Worm (Caenorhabditis elegans) whole organism, L2 larva: Measurements from ENCODE around the gene zmp-4.
"Not testable (repeated sequence)": the region's sequence is repeated elsewhere in the genome, so short reads cannot be mapped to it uniquely, and the experiment has no call there.

Experiments used
- C34F6.9 ChIP-seq: fragments of 150-350 bp; optimal IDR thresholded peaks from 2 replicates; lab custom pipeline; 2014; ENCODE audit warnings: missing biosample characterization, missing genetic modification characterization
- F13H6.1 ChIP-seq: sonication (generic microtip); optimal IDR thresholded peaks from 2 replicates; lab custom pipeline; 2016; ENCODE audit warnings: missing genetic modification characterization, missing compliant biosample characterization
- R02D3.7 ChIP-seq: fragments of 150-350 bp; optimal IDR thresholded peaks from 2 replicates; lab custom pipeline; 2014; ENCODE audit warnings: missing biosample characterization, missing genetic modification characterization
- alr-1 ChIP-seq: fragments of 150-350 bp; optimal IDR thresholded peaks from 2 replicates; lab custom pipeline; 2014; ENCODE audit warnings: missing biosample characterization, missing genetic modification characterization
- ama-1 ChIP-seq: fragments of 150-350 bp; optimal IDR thresholded peaks from 2 replicates; lab custom pipeline; 2018; ENCODE audit warnings: inconsistent platforms
- blmp-1 ChIP-seq: sonication (generic microtip); optimal IDR thresholded peaks from 2 replicates; lab custom pipeline; 2017; ENCODE audit warnings: missing genetic modification characterization, mild to moderate bottlenecking, missing compliant biosample characterization, antibody characterized with exemption, moderate library complexity; ENCODE audit not compliant: insufficient read depth
- crh-2 ChIP-seq: sonication (generic microtip); optimal IDR thresholded peaks from 2 replicates; lab custom pipeline; 2017; ENCODE audit warnings: missing biosample characterization, missing genetic modification characterization
- dmd-4 ChIP-seq: sonication (generic microtip); optimal IDR thresholded peaks from 2 replicates; lab custom pipeline; 2017; ENCODE audit warnings: missing biosample characterization, missing genetic modification characterization
- egl-27 ChIP-seq: sonication (generic microtip); optimal IDR thresholded peaks from 3 replicates; lab custom pipeline; 2017; ENCODE audit warnings: missing biosample characterization, missing genetic modification reagents, missing genetic modification characterization
- elt-1 ChIP-seq: fragments of 150-350 bp; optimal IDR thresholded peaks from 2 replicates; lab custom pipeline; 2014; ENCODE audit warnings: missing biosample characterization, missing genetic modification characterization
- fos-1 ChIP-seq: fragments of 150-350 bp; optimal IDR thresholded peaks from 2 replicates; lab custom pipeline; 2014; ENCODE audit warnings: missing biosample characterization, missing genetic modification characterization
- gmeb-1 ChIP-seq: fragments of 150-350 bp; optimal IDR thresholded peaks from 2 replicates; lab custom pipeline; 2014; ENCODE audit warnings: missing biosample characterization, missing genetic modification characterization
- lin-13 ChIP-seq: fragments of 150-350 bp; optimal IDR thresholded peaks from 2 replicates; lab custom pipeline; 2014; ENCODE audit warnings: missing biosample characterization, missing genetic modification reagents, missing genetic modification characterization
- lin-39 ChIP-seq: fragments of 150-350 bp; optimal IDR thresholded peaks from 2 replicates; lab custom pipeline; 2014; ENCODE audit warnings: missing biosample characterization, missing genetic modification reagents, missing genetic modification characterization
- lsy-2 ChIP-seq, 2 experiments: fragments of 150-350 bp in 1 of 2; sonication (generic microtip) in 1 of 2; optimal IDR thresholded peaks; 2 replicates each; lab custom pipeline; 2014 to 2017; ENCODE audit warnings: missing biosample characterization in 2 of 2, missing genetic modification characterization in 2 of 2
- mab-5 ChIP-seq: fragments of 150-350 bp; optimal IDR thresholded peaks from 2 replicates; lab custom pipeline; 2014; ENCODE audit warnings: missing biosample characterization, missing genetic modification characterization
- mbf-1 ChIP-seq: sonication (generic microtip); optimal IDR thresholded peaks from 2 replicates; lab custom pipeline; 2017; ENCODE audit warnings: missing biosample characterization, missing genetic modification characterization
- mdl-1 ChIP-seq, 2 experiments: fragments of 150-350 bp in 1 of 2; sonication (generic microtip) in 1 of 2; optimal IDR thresholded peaks; 2 replicates each; lab custom pipeline; 2017; ENCODE audit warnings: missing biosample characterization in 2 of 2, missing genetic modification characterization in 2 of 2
- nhr-11 ChIP-seq: fragments of 150-350 bp; optimal IDR thresholded peaks from 2 replicates; lab custom pipeline; 2014; ENCODE audit warnings: missing biosample characterization, missing genetic modification characterization
- nhr-129 ChIP-seq: fragments of 150-350 bp; optimal IDR thresholded peaks from 2 replicates; lab custom pipeline; 2014; ENCODE audit warnings: missing biosample characterization, missing genetic modification characterization
- nhr-21 ChIP-seq: fragments of 150-350 bp; optimal IDR thresholded peaks from 2 replicates; lab custom pipeline; 2014; ENCODE audit warnings: missing biosample characterization, missing genetic modification characterization
- nhr-23 ChIP-seq: fragments of 150-350 bp; optimal IDR thresholded peaks from 2 replicates; lab custom pipeline; 2014; ENCODE audit warnings: missing biosample characterization, missing genetic modification reagents, missing genetic modification characterization
- nhr-237 ChIP-seq: fragments of 150-350 bp; optimal IDR thresholded peaks from 2 replicates; lab custom pipeline; 2014; ENCODE audit warnings: missing biosample characterization, missing genetic modification characterization
- nhr-6 ChIP-seq: fragments of 150-350 bp; optimal IDR thresholded peaks from 2 replicates; lab custom pipeline; 2014; ENCODE audit warnings: missing biosample characterization, missing genetic modification characterization
- nhr-77 ChIP-seq: fragments of 150-350 bp; optimal IDR thresholded peaks from 2 replicates; lab custom pipeline; 2014; ENCODE audit warnings: missing biosample characterization, missing genetic modification characterization
- peb-1 ChIP-seq: fragments of 150-350 bp; optimal IDR thresholded peaks from 2 replicates; lab custom pipeline; 2014; ENCODE audit warnings: missing biosample characterization, missing genetic modification characterization
- sem-4 ChIP-seq: fragments of 150-350 bp; optimal IDR thresholded peaks from 2 replicates; lab custom pipeline; 2014; ENCODE audit warnings: missing biosample characterization, missing genetic modification reagents, missing genetic modification characterization
- sma-3 ChIP-seq: sonication (generic microtip); optimal IDR thresholded peaks from 2 replicates; lab custom pipeline; 2016; ENCODE audit warnings: missing genetic modification reagents, missing genetic modification characterization, missing compliant biosample characterization
- sma-9 ChIP-seq, 2 experiments: fragments of 150-350 bp in 1 of 2; sonication (generic microtip) in 1 of 2; optimal IDR thresholded peaks; 2 replicates each; lab custom pipeline; 2014 to 2016; ENCODE audit warnings: missing genetic modification characterization in 2 of 2, mild to moderate bottlenecking in 1 of 2, missing biosample characterization in 1 of 2, missing compliant biosample characterization in 1 of 2, missing genetic modification reagents in 1 of 2, moderate library complexity in 1 of 2
- snpc-4 ChIP-seq: fragments of 150-350 bp; optimal IDR thresholded peaks from 2 replicates; lab custom pipeline; 2014; ENCODE audit warnings: missing biosample characterization, missing genetic modification characterization
- unc-39 ChIP-seq: fragments of 150-350 bp; optimal IDR thresholded peaks from 2 replicates; lab custom pipeline; 2014; ENCODE audit warnings: missing biosample characterization, missing genetic modification characterization
- unc-55 ChIP-seq: fragments of 150-350 bp; sonication (generic microtip); optimal IDR thresholded peaks from 3 replicates; lab custom pipeline; 2014; ENCODE audit warnings: missing biosample characterization, missing genetic modification reagents, missing genetic modification characterization
- zag-1 ChIP-seq: fragments of 150-350 bp; optimal IDR thresholded peaks from 2 replicates; lab custom pipeline; 2014; ENCODE audit warnings: missing biosample characterization, missing genetic modification characterization
- ztf-11 ChIP-seq: sonication (generic microtip); optimal IDR thresholded peaks from 2 replicates; lab custom pipeline; 2017; ENCODE audit warnings: missing biosample characterization, missing genetic modification characterization
- ztf-4 ChIP-seq: fragments of 150-350 bp; optimal IDR thresholded peaks from 2 replicates; lab custom pipeline; 2014; ENCODE audit warnings: missing biosample characterization, missing genetic modification characterization

zmp-4 gene

ce11 chrV:14877242-14877819, 44.1 kb downstream of the zmp-4 start:
- TF ChIP-seq ztf-11 (tag; lab: Kevin White, UChicago): no peak
- peak; percentile 26 for TF ChIP-seq blmp-1 (tag; lab: Kevin White, UChicago)
- no peak for TF ChIP-seq nhr-237

ce11 chrV:14876724-14877123, 44.7 kb downstream of the zmp-4 start, which contains the start of gene ZC412.10:
TSS of gene ZC412.10 (minus strand) at chrV:14876824.
- not testable (repeated sequence) for TF ChIP-seq alr-1 (tag; lab: Kevin White, UChicago); mdl-1 (tag; optimal IDR thresholded peaks at IDR 0.05; lab: Kevin White, UChicago); nhr-77 (tag; lab: Kevin White, UChicago)

DNA sequence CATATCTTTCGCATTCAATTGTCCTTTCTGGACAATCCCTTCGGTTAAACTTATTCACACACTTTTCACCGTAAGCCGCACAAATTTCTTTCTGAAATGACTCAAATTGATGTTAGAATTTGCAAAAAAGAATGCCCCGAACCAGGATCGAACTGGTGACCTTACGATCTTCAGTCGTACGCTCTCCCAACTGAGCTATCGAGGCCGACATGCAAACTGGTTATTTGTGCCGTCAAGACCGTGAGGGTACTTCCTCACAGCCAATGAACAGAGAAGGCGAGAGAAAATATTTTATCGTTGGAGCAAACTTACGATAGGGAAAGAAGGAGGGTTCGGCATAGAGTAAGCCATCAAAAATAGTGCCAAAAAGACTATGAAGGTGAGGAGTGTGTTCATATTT, 45.2 kb downstream of the zmp-4 start:
- no peak for TF ChIP-seq nhr-23 (tag; lab: Kevin White, UChicago)
- no peak for TF ChIP-seq lin-13 (GFP tag; lab: Kevin White, UChicago)
- peak; percentile 7 for TF ChIP-seq crh-2 (tag; lab: Kevin White, UChicago)
- TF ChIP-seq unc-55 (GFP tag; lab: Kevin White, UChicago): peak; percentile 48
- TF ChIP-seq sem-4 (tag; lab: Kevin White, UChicago): no peak
- peak; percentile 12 for TF ChIP-seq egl-27 (tag; lab: Kevin White, UChicago)
- TF ChIP-seq C34F6.9 (tag; lab: Kevin White, UChicago): peak; percentile 38
- peak; percentile 23 for TF ChIP-seq nhr-21 (tag; lab: Kevin White, UChicago)
- no peak for TF ChIP-seq mab-5 (tag; lab: Kevin White, UChicago)
- TF ChIP-seq elt-1: no peak
- TF ChIP-seq fos-1: peak; percentile 11
- peak; percentile 26 for TF ChIP-seq F13H6.1 (tag; lab: Kevin White, UChicago)
- peak; percentile 70 for TF ChIP-seq nhr-129 (tag; lab: Kevin White, UChicago)
- peak; percentile 15 for TF ChIP-seq sma-3
- peak; percentile 57 for TF ChIP-seq sma-9 (GFP tag; optimal IDR thresholded peaks at IDR 0.05; lab: Kevin White, UChicago)
- no peak for TF ChIP-seq sma-9 (tag; optimal IDR thresholded peaks at IDR 0.05; lab: Kevin White, UChicago)
- peak; percentile 97 for TF ChIP-seq snpc-4 (tag; lab: Kevin White, UChicago)
- no peak for TF ChIP-seq mbf-1 (tag; lab: Kevin White, UChicago)
- peak; percentile 52 for TF ChIP-seq gmeb-1 (tag; lab: Kevin White, UChicago)
- TF ChIP-seq lsy-2 (tag; optimal IDR thresholded peaks at IDR 0.05; lab: Kevin White, UChicago): peak in 1 of 2 experiments; percentile 50

- TF ChIP-seq zag-1 (tag; lab: Kevin White, UChicago) (no peak), egl-27 (tag; lab: Kevin White, UChicago) (no peak), nhr-6 (no peak), sma-3 (no peak), ama-1 (lab: Kevin White, UChicago) (no peak), unc-39 (no peak), sma-9 (GFP tag; optimal IDR thresholded peaks at IDR 0.05; lab: Kevin White, UChicago) (no peak), sma-9 (tag; optimal IDR thresholded peaks at IDR 0.05; lab: Kevin White, UChicago) (no peak), blmp-1 (tag; lab: Kevin White, UChicago) (no peak), R02D3.7 (tag; lab: Kevin White, UChicago) (no peak), nhr-77 (tag; lab: Kevin White, UChicago) (no peak), crh-2 (tag; lab: Kevin White, UChicago) (no peak), mdl-1 (tag; optimal IDR thresholded peaks at IDR 0.05; lab: Kevin White, UChicago) (no peak), snpc-4 (tag; lab: Kevin White, UChicago) (no peak), dmd-4 (tag; lab: Kevin White, UChicago) (no peak), C34F6.9 (tag; lab: Kevin White, UChicago) (no peak), peb-1 (tag; lab: Kevin White, UChicago) (no peak), ztf-4 (tag; lab: Kevin White, UChicago) (no peak), lin-39 (tag; lab: Kevin White, UChicago) (no peak), nhr-11 (tag; lab: Kevin White, UChicago) (no peak), mab-5 (tag; lab: Kevin White, UChicago) (no peak)
Measured at ce11 chrV:14875371-14875770, 46.0 kb downstream of the zmp-4 start, which contains the start of gene ZC412.5. TSS of gene ZC412.5 (minus strand) at chrV:14875471.
